Worm (Caenorhabditis elegans) whole organism, L4 larva: ENCODE results near the gene ZC21.6.

ENCODE experiments used
- ZK337.2 ChIP-seq: fragments of 200-800 bp; sonication (Bioruptor generic); IDR thresholded peaks from 2 replicates; pipeline ENCODE4 v1.3.6; 2022; ENCODE audit warnings: missing genetic modification reagents, missing genetic modification characterization, missing compliant biosample characterization
- ama-1 ChIP-seq: fragments of 150-350 bp; optimal IDR thresholded peaks from 2 replicates; lab custom pipeline; 2014; ENCODE audit warnings: inconsistent platforms, mixed read lengths
- egl-27 ChIP-seq: sonication (generic microtip); optimal IDR thresholded peaks from 3 replicates; lab custom pipeline; 2017; ENCODE audit warnings: missing biosample characterization, missing genetic modification reagents, missing genetic modification characterization
- fkh-10 ChIP-seq: fragments of 150-350 bp; optimal IDR thresholded peaks from 2 replicates; lab custom pipeline; 2014; ENCODE audit warnings: missing biosample characterization, missing genetic modification reagents, missing genetic modification characterization
- hlh-30 ChIP-seq: sonication (generic microtip); optimal IDR thresholded peaks from 2 replicates; lab custom pipeline; 2017; ENCODE audit warnings: antibody characterized with exemption, mild to moderate bottlenecking, missing genetic modification characterization, missing compliant biosample characterization; ENCODE audit not compliant: insufficient read depth
- lir-3 ChIP-seq: sonication (generic microtip); optimal IDR thresholded peaks from 2 replicates; lab custom pipeline; 2016; ENCODE audit warnings: mild to moderate bottlenecking, missing genetic modification characterization, missing compliant biosample characterization
- mdl-1 ChIP-seq, 2 experiments: fragments of 150-350 bp in 1 of 2; sonication (generic microtip) in 1 of 2; optimal IDR thresholded peaks; 2 replicates each; lab custom pipeline; 2014 to 2017; ENCODE audit warnings: missing biosample characterization in 2 of 2, missing genetic modification characterization in 2 of 2
- nhr-77 ChIP-seq: fragments of 150-350 bp; optimal IDR thresholded peaks from 2 replicates; lab custom pipeline; 2014; ENCODE audit warnings: missing biosample characterization, missing genetic modification characterization
- unc-62 ChIP-seq, 3 experiments: fragments of 150-350 bp in 1 of 3; sonication (generic microtip); optimal IDR thresholded peaks in 2 of 3; peaks in 1 of 3; 1 replicate in 1 of 3; 2 replicates in 2 of 3; lab custom pipeline; 2014 to 2017; ENCODE audit warnings: missing biosample characterization in 3 of 3, missing genetic modification characterization in 3 of 3, missing genetic modification reagents in 3 of 3, missing genotype in 1 of 3

DNA sequence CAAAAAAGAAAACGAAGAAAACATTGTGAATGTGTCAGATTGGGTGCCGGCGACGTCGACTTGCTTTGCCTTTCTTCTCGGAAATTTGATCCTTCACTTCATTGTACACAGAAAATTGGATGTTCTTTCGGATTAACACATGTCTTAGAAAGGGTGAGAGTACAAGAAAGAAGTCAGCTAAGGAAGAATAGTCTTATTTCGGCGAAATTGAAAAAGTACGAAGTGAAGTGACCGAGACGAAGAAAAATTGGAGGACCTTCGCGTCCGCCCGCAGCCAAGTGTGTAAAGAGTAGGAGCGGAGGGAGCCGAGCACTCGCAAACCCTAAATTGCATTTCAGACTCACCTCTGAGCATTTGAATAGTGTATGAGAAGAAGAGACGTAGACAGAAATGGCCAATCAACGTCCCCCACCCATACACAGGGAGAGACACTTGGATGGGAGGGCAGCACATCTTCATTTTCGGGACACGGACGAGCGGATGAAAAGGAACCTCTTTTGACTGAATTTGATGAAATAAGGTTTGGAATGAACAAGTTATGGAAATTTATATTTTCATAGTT, 43.3 kb upstream of the ZC21.6 start, which contains the start of gene glr-1:
- TF ChIP-seq unc-62 (GFP tag; optimal IDR thresholded peaks at IDR 0.05 in 1 of 2; lab: Kevin White, UChicago) (no peak), unc-62 (tag; optimal IDR thresholded peaks at IDR 0.05; lab: Kevin White, UChicago) (no peak), lir-3 (tag; lab: Kevin White, UChicago) (no peak), ama-1 (no peak), fkh-10 (GFP tag; lab: Kevin White, UChicago) (peak; percentile 92), egl-27 (tag; lab: Kevin White, UChicago) (no peak), ZK337.2 (GFP tag; lab: Robert Waterston, UW) (no peak), mdl-1 (tag; optimal IDR thresholded peaks at IDR 0.05; lab: Kevin White, UChicago) (no peak), nhr-77 (tag; lab: Kevin White, UChicago) (no peak), hlh-30 (no peak)
